Worm (Caenorhabditis elegans) whole organism, late embryonic: ENCODE data around the gene nhr-115.

Experiments used
- K02D7.2 ChIP-seq: sonication (generic microtip); optimal IDR thresholded peaks from 2 replicates; lab custom pipeline; 2017; ENCODE audit warnings: mild to moderate bottlenecking, missing genetic modification characterization, missing compliant biosample characterization
- ahr-1 ChIP-seq: sonication (generic microtip); optimal IDR thresholded peaks from 2 replicates; lab custom pipeline; 2016; ENCODE audit warnings: missing genetic modification characterization, missing compliant biosample characterization
- ama-1 ChIP-seq: fragments of 150-350 bp; optimal IDR thresholded peaks from 2 replicates; lab custom pipeline; 2014
- ceh-24 ChIP-seq: sonication (generic microtip); optimal IDR thresholded peaks from 2 replicates; lab custom pipeline; 2016; ENCODE audit warnings: mild to moderate bottlenecking, missing genetic modification characterization, missing compliant biosample characterization
- ceh-6 ChIP-seq: fragments of 200-800 bp; sonication (Bioruptor generic); optimal IDR thresholded peaks from 2 replicates; lab custom pipeline; 2018; ENCODE audit warnings: mild to moderate bottlenecking, missing genetic modification characterization, missing compliant biosample characterization
- ceh-9 ChIP-seq: sonication (generic microtip); optimal IDR thresholded peaks from 2 replicates; lab custom pipeline; 2016; ENCODE audit warnings: mild to moderate bottlenecking, missing genetic modification characterization, inconsistent platforms, missing compliant biosample characterization
- hlh-13 ChIP-seq: fragments of 200-800 bp; sonication (Bioruptor generic); optimal IDR thresholded peaks from 2 replicates; lab custom pipeline; 2018; ENCODE audit warnings: mild to moderate bottlenecking, missing genetic modification characterization, missing compliant biosample characterization
- hlh-8 ChIP-seq: sonication (generic microtip); optimal IDR thresholded peaks from 2 replicates; lab custom pipeline; 2016; ENCODE audit warnings: missing genotype, missing genetic modification characterization, missing compliant biosample characterization
- odd-2 ChIP-seq: sonication (generic microtip); optimal IDR thresholded peaks from 2 replicates; lab custom pipeline; 2017; ENCODE audit warnings: antibody characterized with exemption, mild to moderate bottlenecking, missing genetic modification characterization, missing compliant biosample characterization
- pqm-1 ChIP-seq: sonication (generic microtip); optimal IDR thresholded peaks from 2 replicates; lab custom pipeline; 2016; ENCODE audit warnings: missing genetic modification characterization, missing compliant biosample characterization
- tbx-2 ChIP-seq: sonication (generic microtip); optimal IDR thresholded peaks from 2 replicates; lab custom pipeline; 2016; ENCODE audit warnings: missing genetic modification characterization, missing compliant biosample characterization
- unc-55 ChIP-seq: sonication (generic microtip); optimal IDR thresholded peaks from 2 replicates; lab custom pipeline; 2017; ENCODE audit warnings: missing biosample characterization, missing genetic modification reagents, missing genetic modification characterization

DNA sequence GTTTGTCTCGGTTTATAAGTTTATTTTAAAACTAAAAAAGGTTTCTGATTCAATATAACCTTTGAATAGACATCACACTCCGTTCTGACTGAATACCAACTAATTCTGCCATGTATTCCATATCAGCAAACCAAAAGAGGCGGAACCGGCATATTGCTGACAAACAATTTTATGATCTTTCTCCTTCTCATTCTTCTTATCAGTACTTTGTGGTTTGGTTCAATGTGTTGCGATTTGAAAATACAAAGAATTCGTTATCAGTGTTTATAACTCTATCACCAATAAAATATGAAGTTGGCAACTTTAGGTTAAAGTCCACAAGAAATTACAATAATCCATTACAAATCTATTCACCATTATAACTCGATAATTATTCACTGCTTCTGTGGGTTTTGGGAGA, 31.9 kb downstream of the nhr-115 start:
- TF ChIP-seq ama-1 (lab: Kevin White, UChicago) (no peak), ceh-9 (tag; lab: Kevin White, UChicago) (no peak), K02D7.2 (tag; lab: Kevin White, UChicago) (no peak), unc-55 (no peak), ceh-24 (no peak), odd-2 (tag; lab: Kevin White, UChicago) (no peak), ahr-1 (no peak), hlh-13 (GFP tag; lab: Kevin White, UChicago) (no peak), ceh-6 (no peak), pqm-1 (no peak), tbx-2 (tag; lab: Kevin White, UChicago) (no peak), hlh-8 (no peak)
